Fruit fly (Drosophila melanogaster): ENCODE measurements around the gene CG18557.

CG18557 gene

dm6 chr2L:2845634-2846033, at the start of gene CG18557:
Gene CG18557 (minus strand): TSS chr2L:2845734.
- no peak for TF ChIP-seq noc (tag; optimal IDR thresholded peaks at IDR 0.05)

dm6 chr2L:2894356-2894755, 48.8 kb upstream of the CG18557 start:
- no peak for TF ChIP-seq noc (tag; optimal IDR thresholded peaks at IDR 0.05)

- TF ChIP-seq noc (tag; optimal IDR thresholded peaks at IDR 0.05), result no peak
Measured at dm6 chr2L:2891200-2891599, 45.7 kb upstream of the CG18557 start.

DNA sequence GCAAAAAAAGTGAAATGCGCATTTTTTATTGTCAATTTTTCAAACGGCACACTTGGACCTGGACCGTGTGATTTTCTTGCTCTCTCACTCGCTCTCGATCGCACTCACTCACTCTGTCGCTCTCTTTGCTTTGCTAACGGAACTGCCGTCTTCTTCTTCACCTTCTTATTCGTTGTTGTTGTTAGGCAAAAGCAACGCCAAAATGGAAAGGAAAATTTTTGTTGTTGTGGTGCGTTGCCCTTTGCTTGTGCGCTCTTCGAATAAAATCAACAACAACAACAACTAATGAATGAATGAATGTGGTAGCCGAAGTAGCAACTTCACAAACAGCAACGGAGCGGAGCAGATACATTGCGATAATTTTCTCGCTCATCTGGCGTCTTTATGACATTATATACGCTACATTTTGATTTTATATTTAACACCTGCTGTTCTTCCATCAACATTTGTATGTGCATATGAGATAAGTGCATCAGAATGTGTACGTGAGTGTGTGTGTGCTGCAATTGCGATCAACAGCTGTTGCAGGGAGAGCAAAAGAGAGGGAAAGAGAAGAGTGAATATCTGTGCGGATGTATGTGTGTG, 43.4 kb upstream of the CG18557 start:
- TF ChIP-seq noc (tag; optimal IDR thresholded peaks at IDR 0.05), result peak; percentile 10

DNA sequence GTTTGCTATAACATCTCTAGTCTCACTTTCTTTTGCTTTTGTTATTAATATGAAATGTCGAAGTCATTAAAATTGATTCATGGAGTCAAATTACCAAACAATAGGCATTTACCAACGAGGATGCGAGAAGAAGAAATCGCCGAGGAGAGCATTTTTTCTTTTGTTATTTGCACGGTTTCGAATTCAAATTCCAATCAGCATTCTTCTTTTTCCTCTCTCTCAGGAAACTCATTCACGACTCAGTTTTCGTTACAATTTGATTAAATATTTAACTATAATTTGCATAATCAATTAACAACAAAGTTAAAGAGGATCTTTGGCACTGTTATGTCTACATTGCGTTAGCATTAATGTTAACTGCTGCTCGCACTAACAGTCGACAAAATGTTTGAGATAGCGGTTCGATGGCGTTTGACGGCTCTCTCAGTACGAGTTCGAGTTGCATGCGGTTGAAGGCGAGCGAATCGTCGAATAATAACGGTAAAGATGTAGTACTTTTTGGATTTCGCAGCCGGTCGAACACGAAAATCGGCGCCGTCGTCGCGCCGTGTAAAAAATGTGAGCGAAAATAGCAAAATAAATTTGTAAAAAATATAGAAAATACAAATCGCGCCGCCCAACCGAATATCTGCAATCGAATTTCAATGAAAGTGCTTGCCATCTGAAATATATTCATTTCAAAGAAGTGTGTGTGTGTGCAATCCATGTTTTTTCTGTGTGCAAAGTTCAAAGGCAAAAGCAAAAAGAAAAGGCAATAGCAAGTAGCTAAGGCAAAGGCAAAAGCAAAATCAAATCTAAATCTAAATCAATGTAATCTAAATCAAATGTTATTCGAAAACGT, 42.4 kb upstream of the CG18557 start:
- TF ChIP-seq noc (tag; optimal IDR thresholded peaks at IDR 0.05), result no peak

- no peak for TF ChIP-seq noc (tag; optimal IDR thresholded peaks at IDR 0.05)
Measured at dm6 chr2L:2886613-2887537, 41.3 kb upstream of the CG18557 start.

- no peak for TF ChIP-seq noc (tag; optimal IDR thresholded peaks at IDR 0.05)
Measured at dm6 chr2L:2886226-2886569, 40.7 kb upstream of the CG18557 start.

dm6 chr2L:2885503-2886225, 40.1 kb upstream of the CG18557 start, which contains the start of the genes NTPase and lilli:
Gene NTPase (minus strand): TSS chr2L:2885850.
Gene lilli (plus strand): TSS chr2L:2885929.
- no peak for TF ChIP-seq noc (tag; optimal IDR thresholded peaks at IDR 0.05)

- no peak for TF ChIP-seq noc (tag; optimal IDR thresholded peaks at IDR 0.05)
Measured at dm6 chr2L:2884683-2885502, 39.4 kb upstream of the CG18557 start.

- TF ChIP-seq noc (tag; optimal IDR thresholded peaks at IDR 0.05), result no peak
Measured at dm6 chr2L:2883703-2884294, 38.3 kb upstream of the CG18557 start.

DNA sequence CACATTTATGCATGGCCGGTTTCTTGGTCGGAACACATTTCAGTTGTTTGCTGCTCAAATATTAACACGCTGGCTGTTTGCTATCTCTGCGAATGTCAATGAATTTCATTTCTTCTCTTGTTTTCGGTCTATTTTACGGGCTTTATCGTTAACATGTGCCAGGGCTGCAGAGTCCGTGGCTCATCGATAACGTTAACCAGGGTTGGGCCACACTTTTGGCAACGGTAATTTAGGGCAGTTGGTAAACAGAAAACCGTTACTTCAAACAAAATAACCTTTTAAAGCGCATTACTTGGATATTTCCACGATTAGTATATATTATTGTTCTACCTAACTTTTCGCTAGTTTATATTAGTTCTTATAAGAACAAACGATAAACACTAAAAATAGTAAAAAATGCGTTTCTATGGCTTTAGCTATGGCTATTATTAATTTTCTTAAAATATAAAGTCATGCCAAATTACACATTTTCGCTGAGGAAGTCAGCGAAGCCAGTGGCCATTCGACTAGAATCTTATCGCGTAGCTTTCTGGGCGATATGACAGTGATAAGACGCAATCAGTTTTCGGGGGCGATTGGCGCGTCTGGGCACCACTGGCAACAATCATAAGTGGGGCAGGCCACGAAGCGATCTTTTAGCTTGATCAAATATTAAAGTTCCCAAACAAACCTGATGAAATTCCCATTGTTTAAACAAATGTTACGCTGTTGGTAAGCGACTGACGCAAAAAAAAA, 37.6 kb upstream of the CG18557 start:
- TF ChIP-seq noc (tag; optimal IDR thresholded peaks at IDR 0.05), result peak; percentile 63

dm6 chr2L:2878859-2879258, 33.3 kb upstream of the CG18557 start, which contains the start of gene RabGGTb:
Gene RabGGTb (plus strand): TSS chr2L:2879112.
- TF ChIP-seq noc (tag; optimal IDR thresholded peaks at IDR 0.05), result peak; percentile 35

dm6 chr2L:2878188-2878587, 32.7 kb upstream of the CG18557 start, which contains the start of the genes Prx6a and Sbat:
Gene Prx6a (minus strand): TSS chr2L:2878232.
Gene Sbat (plus strand): TSS chr2L:2878344.
- peak; percentile 79 for TF ChIP-seq noc (tag; optimal IDR thresholded peaks at IDR 0.05)
